Fruit fly (Drosophila melanogaster) whole organism, embryonic: ENCODE measurements around the gene mRpS14.

Source experiments
- CG1024 ChIP-seq: fragments of 200-800 bp; sonication (Bioruptor generic); IDR thresholded peaks from 2 replicates; pipeline ENCODE4 v1.3.6; 2022; ENCODE audit warnings: missing biosample characterization, missing genetic modification characterization
- CG18476 ChIP-seq: fragments of 200-800 bp; sonication (Bioruptor generic); optimal IDR thresholded peaks from 2 replicates; lab custom pipeline; 2016; ENCODE audit warnings: missing biosample characterization, mild to moderate bottlenecking, missing genetic modification characterization
- Chrac-16 ChIP-seq: fragments of 200-800 bp; sonication (Bioruptor generic); optimal IDR thresholded peaks from 3 replicates; lab custom pipeline; 2016; ENCODE audit warnings: missing biosample characterization, missing genetic modification characterization
- mirr ChIP-seq: fragments of 200-800 bp; sonication (Bioruptor generic); optimal IDR thresholded peaks from 3 replicates; lab custom pipeline; 2018; ENCODE audit warnings: missing biosample characterization, mild to moderate bottlenecking, missing genetic modification characterization
- pita ChIP-seq: fragments of 200-800 bp; sonication (Bioruptor generic); optimal IDR thresholded peaks from 2 replicates; lab custom pipeline; 2017; ENCODE audit warnings: missing biosample characterization, mild to moderate bottlenecking, missing genetic modification characterization

dm6 chrX:19497782-19498440 is 17.9 kb upstream of the mRpS14 start:
- no peak for TF ChIP-seq Chrac-16 (GFP tag; lab: Kevin White, UChicago)
- TF ChIP-seq CG18476 (GFP tag; lab: Kevin White, UChicago) = no peak
- no peak for TF ChIP-seq pita (GFP tag; lab: Kevin White, UChicago)
- TF ChIP-seq mirr = peak; percentile 75
- no peak for TF ChIP-seq CG1024 (GFP tag; lab: Robert Waterston, UW)
